Fruit fly (Drosophila melanogaster): ENCODE data around the gene CG42488.
A peak's percentile ranks its signal among the peaks of the same experiment; 100 is the strongest.

CG42488 gene

DNA sequence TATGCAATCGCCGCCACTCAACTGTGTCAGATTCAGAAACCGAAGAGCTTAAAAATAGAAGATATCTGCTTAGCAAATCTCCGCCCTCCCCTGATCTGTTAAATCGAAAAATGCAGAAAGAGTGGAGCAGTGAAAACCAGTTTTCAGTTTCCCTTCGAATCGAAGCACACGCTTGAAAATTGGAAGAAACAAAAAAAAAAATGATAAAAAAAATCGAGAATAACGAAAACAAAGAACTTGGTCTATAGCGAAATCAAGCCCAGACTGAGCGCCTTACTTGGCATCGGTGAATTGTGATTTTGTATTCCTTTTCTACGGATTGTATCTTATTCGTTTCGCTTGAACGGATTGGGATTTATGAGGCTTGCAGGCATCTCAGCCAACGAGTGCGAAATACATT, 46.4 kb downstream of the CG42488 start:
- no peak for TF ChIP-seq Gug (GFP tag; IDR thresholded peaks at IDR 0.05)
- no peak for TF ChIP-seq salr (GFP tag; optimal IDR thresholded peaks at IDR 0.05)
- TF ChIP-seq lz (GFP tag; optimal IDR thresholded peaks at IDR 0.05), result no peak
- TF ChIP-seq Hr4 (GFP tag; optimal IDR thresholded peaks at IDR 0.05), result no peak
- TF ChIP-seq CG6163 (GFP tag; IDR thresholded peaks at IDR 0.05), result no peak
- TF ChIP-seq vri (GFP tag; optimal IDR thresholded peaks at IDR 0.05), result no peak
- no peak for TF ChIP-seq fkh (GFP tag; optimal IDR thresholded peaks at IDR 0.05)
- TF ChIP-seq CG6792 (GFP tag; optimal IDR thresholded peaks at IDR 0.05), result no peak
- peak; percentile 27 for TF ChIP-seq Eip78C (GFP tag)
- no peak for TF ChIP-seq Eip93F (GFP tag; optimal IDR thresholded peaks at IDR 0.05)
- TF ChIP-seq CG16779 (tag; optimal IDR thresholded peaks at IDR 0.05), result no peak
- TF ChIP-seq CG9139 (GFP tag; optimal IDR thresholded peaks at IDR 0.05), result peak; percentile 48
- TF ChIP-seq Smox (GFP tag; optimal IDR thresholded peaks at IDR 0.05), result no peak
- peak; percentile 26 to 64 for TF ChIP-seq ss (GFP tag; optimal IDR thresholded peaks at IDR 0.05)
- TF ChIP-seq CG6808 (GFP tag; optimal IDR thresholded peaks at IDR 0.05), result peak; percentile 36
- TF ChIP-seq svp (GFP tag), result no peak
- no peak for TF ChIP-seq Eip75B (GFP tag; optimal IDR thresholded peaks at IDR 0.05)
- no peak for TF ChIP-seq Sox102F (GFP tag; optimal IDR thresholded peaks at IDR 0.05)
- no peak for TF ChIP-seq net (GFP tag; optimal IDR thresholded peaks at IDR 0.05)
- no peak for TF ChIP-seq cyc (GFP tag; optimal IDR thresholded peaks at IDR 0.05)
- TF ChIP-seq spab (GFP tag; optimal IDR thresholded peaks at IDR 0.05), result peak; percentile 25
- no peak for TF ChIP-seq OdsH (GFP tag; optimal IDR thresholded peaks at IDR 0.05)
- TF ChIP-seq dac (GFP tag; optimal IDR thresholded peaks at IDR 0.05), result no peak
- no peak for TF ChIP-seq Ets21C (GFP tag; optimal IDR thresholded peaks at IDR 0.05)
- TF ChIP-seq fd59A (GFP tag; optimal IDR thresholded peaks at IDR 0.05), result no peak
- no peak for TF ChIP-seq Hr38 (GFP tag; optimal IDR thresholded peaks at IDR 0.05)
- no peak for TF ChIP-seq pdm3 (GFP tag; optimal IDR thresholded peaks at IDR 0.05)
- no peak for TF ChIP-seq CG34406 (GFP tag; optimal IDR thresholded peaks at IDR 0.05)
- no peak for TF ChIP-seq Sox14 (GFP tag; optimal IDR thresholded peaks at IDR 0.05)

DNA sequence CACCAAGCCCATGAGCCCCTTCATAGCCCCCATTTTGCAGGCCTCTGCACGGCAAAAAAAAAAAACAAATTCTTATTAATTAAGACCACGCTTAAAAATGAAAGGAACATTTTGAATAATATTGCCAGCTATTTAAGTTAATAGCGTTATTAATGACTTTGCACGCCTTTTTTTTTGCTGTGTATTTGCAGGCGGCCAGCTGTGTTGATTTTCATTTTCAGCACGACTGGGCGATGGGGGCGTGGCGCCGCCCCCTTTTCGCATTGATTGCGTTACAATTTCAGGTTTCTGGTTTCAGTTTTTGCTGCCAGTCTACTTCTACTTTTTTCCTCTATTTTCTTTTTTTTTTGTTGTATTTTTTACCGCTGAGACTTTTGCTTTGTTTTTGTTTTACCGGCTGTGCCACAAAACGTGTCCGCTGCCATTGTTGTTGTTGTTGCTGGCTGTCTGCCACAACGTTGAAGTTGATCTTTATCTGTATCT, 49.0 kb downstream of the CG42488 start:
- peak; percentile 44 for TF ChIP-seq CG34406 (GFP tag; optimal IDR thresholded peaks at IDR 0.05)
- peak; percentile 78 for TF ChIP-seq CG7368 (GFP tag; optimal IDR thresholded peaks at IDR 0.05)
- peak; percentile 75 for TF ChIP-seq Gug (GFP tag; IDR thresholded peaks at IDR 0.05)
- TF ChIP-seq Hr38 (GFP tag; optimal IDR thresholded peaks at IDR 0.05), result no peak
- no peak for TF ChIP-seq svp (GFP tag)
- peak; percentile 8 for TF ChIP-seq Ets21C (GFP tag; optimal IDR thresholded peaks at IDR 0.05)
- TF ChIP-seq CG15336 (GFP tag; IDR thresholded peaks at IDR 0.05), result peak; percentile 91
- peak; percentile 86 for TF ChIP-seq CG32006 (GFP tag; optimal IDR thresholded peaks at IDR 0.05)
- TF ChIP-seq fd59A (GFP tag; optimal IDR thresholded peaks at IDR 0.05), result peak; percentile 62
- peak; percentile 19 for TF ChIP-seq Sox102F (GFP tag; optimal IDR thresholded peaks at IDR 0.05)
- TF ChIP-seq CG8119 (GFP tag; IDR thresholded peaks at IDR 0.05), result peak; percentile 91
- TF ChIP-seq acj6 (GFP tag; optimal IDR thresholded peaks at IDR 0.05), result peak; percentile 74
- TF ChIP-seq Met (GFP tag; optimal IDR thresholded peaks at IDR 0.05), result peak; percentile 19
- TF ChIP-seq CG11902 (GFP tag; optimal IDR thresholded peaks at IDR 0.05), result peak; percentile 71
- peak; percentile 80 for TF ChIP-seq CG6792 (GFP tag; optimal IDR thresholded peaks at IDR 0.05)
- peak; percentile 49 for TF ChIP-seq Ets96B (tag; optimal IDR thresholded peaks at IDR 0.05)
- TF ChIP-seq fd85E (GFP tag; optimal IDR thresholded peaks at IDR 0.05), result peak; percentile 76
- peak; percentile 49 for TF ChIP-seq lz (GFP tag; optimal IDR thresholded peaks at IDR 0.05)
- peak; percentile 86 for TF ChIP-seq pdm3 (GFP tag; optimal IDR thresholded peaks at IDR 0.05)
- TF ChIP-seq Hr4 (GFP tag; optimal IDR thresholded peaks at IDR 0.05), result peak; percentile 84
- no peak for TF ChIP-seq Smox (GFP tag; optimal IDR thresholded peaks at IDR 0.05)
- TF ChIP-seq ss (GFP tag; optimal IDR thresholded peaks at IDR 0.05), result peak; percentile 96 to 98
- TF ChIP-seq Sox15 (GFP tag; optimal IDR thresholded peaks at IDR 0.05), result peak; percentile 18
- peak; percentile 59 for TF ChIP-seq cyc (GFP tag; optimal IDR thresholded peaks at IDR 0.05)
- TF ChIP-seq CG11294 (GFP tag; IDR thresholded peaks at IDR 0.05), result peak; percentile 81
- TF ChIP-seq OdsH (GFP tag; optimal IDR thresholded peaks at IDR 0.05), result peak; percentile 82
- peak; percentile 87 for TF ChIP-seq net (GFP tag; optimal IDR thresholded peaks at IDR 0.05)
- peak; percentile 94 for TF ChIP-seq CG6163 (GFP tag; IDR thresholded peaks at IDR 0.05)
- TF ChIP-seq topi (GFP tag; optimal IDR thresholded peaks at IDR 0.05), result peak; percentile 55
- TF ChIP-seq CG10631 (GFP tag; optimal IDR thresholded peaks at IDR 0.05), result peak; percentile 82
- TF ChIP-seq CG3032 (tag; optimal IDR thresholded peaks at IDR 0.05), result peak; percentile 49
- TF ChIP-seq Hr39 (GFP tag; optimal IDR thresholded peaks at IDR 0.05), result peak; percentile 51
- TF ChIP-seq esn (GFP tag; optimal IDR thresholded peaks at IDR 0.05), result peak; percentile 33
- peak; percentile 92 for TF ChIP-seq eg (GFP tag; IDR thresholded peaks at IDR 0.05)
- peak; percentile 86 for TF ChIP-seq Eip75B (GFP tag; optimal IDR thresholded peaks at IDR 0.05)
- peak; percentile 96 for TF ChIP-seq CG9139 (GFP tag; optimal IDR thresholded peaks at IDR 0.05)
- TF ChIP-seq salr (GFP tag; optimal IDR thresholded peaks at IDR 0.05), result peak; percentile 59 to 73
- TF ChIP-seq dsx (GFP tag; optimal IDR thresholded peaks at IDR 0.05; ENCODE audit: poor library complexity, severe bottlenecking), result peak; percentile 78
- peak; percentile 54 for TF ChIP-seq CG8632 (GFP tag; optimal IDR thresholded peaks at IDR 0.05)
